Fruit fly (Drosophila melanogaster) whole organism, prepupa: Measurements from ENCODE around the gene CG10089.
A peak's percentile ranks its signal among the peaks of the same experiment; 100 is the strongest.

Experiments
- Blimp-1 ChIP-seq: fragments of 200-800 bp; sonication (Bioruptor generic); optimal IDR thresholded peaks from 3 replicates; lab custom pipeline; 2017; ENCODE audit warnings: missing biosample characterization, missing genetic modification characterization, mild to moderate bottlenecking, moderate library complexity, missing genetic modification reagents
- CG10631 ChIP-seq: fragments of 200-800 bp; sonication (Bioruptor generic); optimal IDR thresholded peaks from 2 replicates; lab custom pipeline; 2016; ENCODE audit warnings: missing biosample characterization, missing genetic modification characterization
- CG10669 ChIP-seq: fragments of 200-800 bp; sonication (Bioruptor generic); optimal IDR thresholded peaks from 3 replicates; lab custom pipeline; 2018; ENCODE audit warnings: missing biosample characterization, mild to moderate bottlenecking, missing genetic modification characterization, moderate library complexity
- CG11294 ChIP-seq: fragments of 200-800 bp; sonication (Bioruptor generic); IDR thresholded peaks from 2 replicates; pipeline ENCODE4 v1.3.6; 2022; ENCODE audit warnings: missing biosample characterization, missing genetic modification characterization
- CG11902 ChIP-seq: fragments of 200-800 bp; sonication (Bioruptor generic); optimal IDR thresholded peaks from 3 replicates; lab custom pipeline; 2016; ENCODE audit warnings: missing biosample characterization, missing genetic modification characterization
- CG16779 ChIP-seq: fragments of 200-800 bp; sonication (Bioruptor generic); optimal IDR thresholded peaks from 3 replicates; lab custom pipeline; 2017; ENCODE audit warnings: missing biosample characterization, mild to moderate bottlenecking, missing genetic modification characterization
- CG3032 ChIP-seq: fragments of 200-800 bp; optimal IDR thresholded peaks from 2 replicates; lab custom pipeline; 2019; ENCODE audit warnings: missing biosample characterization, mild to moderate bottlenecking, missing genetic modification characterization, moderate library complexity
- CG31627 ChIP-seq: fragments of 200-800 bp; sonication (Bioruptor generic); optimal IDR thresholded peaks from 3 replicates; lab custom pipeline; 2016; ENCODE audit warnings: missing biosample characterization, missing genetic modification characterization
- CG32006 ChIP-seq: fragments of 200-800 bp; sonication (Bioruptor generic); optimal IDR thresholded peaks from 3 replicates; lab custom pipeline; 2017; ENCODE audit warnings: missing biosample characterization, mild to moderate bottlenecking, missing genetic modification characterization
- CG34406 ChIP-seq: fragments of 200-800 bp; sonication (Bioruptor generic); optimal IDR thresholded peaks from 3 replicates; lab custom pipeline; 2016; ENCODE audit warnings: missing biosample characterization, missing genetic modification characterization
- CG4318 ChIP-seq: fragments of 200-800 bp; sonication (Bioruptor generic); optimal IDR thresholded peaks from 3 replicates; lab custom pipeline; 2017; ENCODE audit warnings: missing biosample characterization, mild to moderate bottlenecking, missing genetic modification characterization
- CG6163 ChIP-seq: fragments of 200-800 bp; sonication (Bioruptor generic); IDR thresholded peaks from 3 replicates; pipeline ENCODE4 v1.3.6; 2022; ENCODE audit warnings: missing biosample characterization, missing genetic modification characterization
- CG6276 ChIP-seq: fragments of 200-800 bp; sonication (Bioruptor generic); optimal IDR thresholded peaks from 2 replicates; lab custom pipeline; 2017; ENCODE audit warnings: missing biosample characterization, mild to moderate bottlenecking, missing genetic modification characterization
- CG6792 ChIP-seq: fragments of 200-800 bp; sonication (Bioruptor generic); optimal IDR thresholded peaks from 3 replicates; lab custom pipeline; 2016; ENCODE audit warnings: missing biosample characterization, missing genetic modification characterization
- CG6808 ChIP-seq: fragments of 200-800 bp; sonication (Bioruptor generic); optimal IDR thresholded peaks from 3 replicates; lab custom pipeline; 2017; ENCODE audit warnings: missing biosample characterization, missing genetic modification characterization, mild to moderate bottlenecking, moderate library complexity, missing genetic modification reagents
- CG6854 ChIP-seq: fragments of 200-800 bp; sonication (Bioruptor generic); optimal IDR thresholded peaks from 2 replicates; lab custom pipeline; 2017; ENCODE audit warnings: missing biosample characterization, mild to moderate bottlenecking, missing genetic modification characterization
- CG8119 ChIP-seq: fragments of 200-800 bp; sonication (Bioruptor generic); IDR thresholded peaks from 3 replicates; pipeline ENCODE4 v1.3.6; 2022; ENCODE audit warnings: missing biosample characterization, missing genetic modification characterization
- CG8319 ChIP-seq: fragments of 200-800 bp; sonication (Bioruptor generic); optimal IDR thresholded peaks from 3 replicates; lab custom pipeline; 2016; ENCODE audit warnings: missing biosample characterization, missing genetic modification characterization
- CG8632 ChIP-seq: fragments of 200-800 bp; sonication (Bioruptor generic); optimal IDR thresholded peaks from 3 replicates; lab custom pipeline; 2016; ENCODE audit warnings: missing biosample characterization, missing genetic modification characterization
- CG9139 ChIP-seq: fragments of 200-800 bp; sonication (Bioruptor generic); optimal IDR thresholded peaks from 3 replicates; lab custom pipeline; 2017; ENCODE audit warnings: missing biosample characterization, mild to moderate bottlenecking, missing genetic modification characterization
- Eip78C ChIP-seq: fragments of 200-800 bp; sonication (Bioruptor generic); peaks from one replicate; lab custom pipeline; 2016; ENCODE audit warnings: missing biosample characterization, missing genetic modification characterization
- Eip93F ChIP-seq: fragments of 200-800 bp; sonication (Bioruptor generic); optimal IDR thresholded peaks from 2 replicates; lab custom pipeline; 2016; ENCODE audit warnings: missing biosample characterization, mild to moderate bottlenecking, missing genetic modification characterization
- Ets21C ChIP-seq: fragments of 200-800 bp; sonication (Bioruptor generic); optimal IDR thresholded peaks from 3 replicates; lab custom pipeline; 2016; ENCODE audit warnings: missing biosample characterization, missing genetic modification characterization
- Ets96B ChIP-seq: fragments of 200-800 bp; optimal IDR thresholded peaks from 2 replicates; lab custom pipeline; 2019; ENCODE audit warnings: missing biosample characterization, mild to moderate bottlenecking, missing genetic modification characterization, moderate library complexity
- Gug ChIP-seq: fragments of 200-800 bp; sonication (Bioruptor generic); IDR thresholded peaks from 2 replicates; pipeline ENCODE4 v1.3.6; 2022; ENCODE audit warnings: missing biosample characterization, missing genetic modification characterization
- Hr38 ChIP-seq: sonication (Bioruptor generic); optimal IDR thresholded peaks from 2 replicates; lab custom pipeline; 2016; ENCODE audit warnings: missing biosample characterization, missing genetic modification characterization
- Hr39 ChIP-seq: fragments of 200-800 bp; sonication (Bioruptor generic); optimal IDR thresholded peaks from 2 replicates; lab custom pipeline; 2016; ENCODE audit warnings: missing biosample characterization, missing genetic modification characterization
- Lpt ChIP-seq: fragments of 200-800 bp; sonication (Bioruptor generic); optimal IDR thresholded peaks from 3 replicates; lab custom pipeline; 2016; ENCODE audit warnings: missing biosample characterization, missing genetic modification characterization
- Met ChIP-seq: fragments of 200-800 bp; sonication (Bioruptor generic); optimal IDR thresholded peaks from 3 replicates; lab custom pipeline; 2016; ENCODE audit warnings: missing biosample characterization, missing genetic modification characterization
- OdsH ChIP-seq: fragments of 200-800 bp; sonication (Bioruptor generic); optimal IDR thresholded peaks from 3 replicates; lab custom pipeline; 2016; ENCODE audit warnings: missing biosample characterization, missing genetic modification characterization
- Smox ChIP-seq: fragments of 200-800 bp; sonication (Bioruptor generic); optimal IDR thresholded peaks from 3 replicates; lab custom pipeline; 2016; ENCODE audit warnings: missing biosample characterization, missing genetic modification characterization
- Sox102F ChIP-seq: fragments of 200-800 bp; sonication (Bioruptor generic); optimal IDR thresholded peaks from 2 replicates; lab custom pipeline; 2016; ENCODE audit warnings: missing biosample characterization, mild to moderate bottlenecking, missing genetic modification characterization
- Sox15 ChIP-seq: fragments of 200-800 bp; sonication (Bioruptor generic); optimal IDR thresholded peaks from 3 replicates; lab custom pipeline; 2016; ENCODE audit warnings: missing biosample characterization, missing genetic modification characterization
- achi ChIP-seq: fragments of 200-800 bp; sonication (Bioruptor generic); optimal IDR thresholded peaks from 3 replicates; lab custom pipeline; 2016; ENCODE audit warnings: missing biosample characterization, missing genetic modification characterization
- cyc ChIP-seq: fragments of 200-800 bp; sonication (Bioruptor generic); optimal IDR thresholded peaks from 3 replicates; lab custom pipeline; 2016; ENCODE audit warnings: missing biosample characterization, missing genetic modification characterization
- dac ChIP-seq: fragments of 200-800 bp; sonication (Bioruptor generic); optimal IDR thresholded peaks from 2 replicates; lab custom pipeline; 2017; ENCODE audit warnings: missing biosample characterization, mild to moderate bottlenecking, missing genetic modification characterization
- eg ChIP-seq: fragments of 200-800 bp; sonication (Bioruptor generic); IDR thresholded peaks from 3 replicates; pipeline ENCODE4 v1.3.6; 2022; ENCODE audit warnings: missing biosample characterization, missing genetic modification characterization
- esn ChIP-seq: fragments of 200-800 bp; sonication (Bioruptor generic); optimal IDR thresholded peaks from 2 replicates; lab custom pipeline; 2016; ENCODE audit warnings: missing biosample characterization, mild to moderate bottlenecking, missing genetic modification characterization, moderate library complexity
- fd59A ChIP-seq: fragments of 200-800 bp; sonication (Bioruptor generic); optimal IDR thresholded peaks from 2 replicates; lab custom pipeline; 2017; ENCODE audit warnings: missing biosample characterization, mild to moderate bottlenecking, missing genetic modification characterization, missing genetic modification reagents
- fd85E ChIP-seq: fragments of 200-800 bp; sonication (Bioruptor generic); optimal IDR thresholded peaks from 3 replicates; lab custom pipeline; 2016; ENCODE audit warnings: missing biosample characterization, missing genetic modification characterization
- fkh ChIP-seq: fragments of 200-800 bp; sonication (Bioruptor generic); optimal IDR thresholded peaks from 3 replicates; lab custom pipeline; 2017; ENCODE audit warnings: missing biosample characterization, mild to moderate bottlenecking, missing genetic modification characterization, moderate library complexity
- lz ChIP-seq: fragments of 200-800 bp; sonication (Bioruptor generic); optimal IDR thresholded peaks from 3 replicates; lab custom pipeline; 2016; ENCODE audit warnings: missing biosample characterization, missing genetic modification characterization
- net ChIP-seq: fragments of 200-800 bp; sonication (Bioruptor generic); optimal IDR thresholded peaks from 3 replicates; lab custom pipeline; 2016; ENCODE audit warnings: missing biosample characterization, missing genetic modification characterization
- pdm3 ChIP-seq: fragments of 200-800 bp; sonication (Bioruptor generic); optimal IDR thresholded peaks from 3 replicates; lab custom pipeline; 2016; ENCODE audit warnings: missing biosample characterization, missing genetic modification characterization
- salr ChIP-seq, 2 experiments: fragments of 200-800 bp; sonication (Bioruptor generic); optimal IDR thresholded peaks; 3 replicates each; lab custom pipeline; 2016 to 2018; ENCODE audit warnings: missing biosample characterization in 2 of 2, missing genetic modification characterization in 2 of 2, mild to moderate bottlenecking in 1 of 2
- spab ChIP-seq: fragments of 200-800 bp; sonication (Bioruptor generic); optimal IDR thresholded peaks from 2 replicates; lab custom pipeline; 2017; ENCODE audit warnings: missing biosample characterization, mild to moderate bottlenecking, missing genetic modification characterization, missing genetic modification reagents
- ss ChIP-seq, 2 experiments: fragments of 200-800 bp; sonication (Bioruptor generic); optimal IDR thresholded peaks; 2 replicates in 1 of 2; 3 replicates in 1 of 2; lab custom pipeline; 2017 to 2018; ENCODE audit warnings: mild to moderate bottlenecking in 2 of 2, missing biosample characterization in 2 of 2, missing genetic modification characterization in 2 of 2, moderate library complexity in 1 of 2
- svp ChIP-seq: fragments of 200-800 bp; sonication (Bioruptor generic); peaks from one replicate; lab custom pipeline; 2016; ENCODE audit warnings: missing biosample characterization, missing genetic modification characterization
- topi ChIP-seq: fragments of 200-800 bp; sonication (Bioruptor generic); optimal IDR thresholded peaks from 3 replicates; lab custom pipeline; 2016; ENCODE audit warnings: missing biosample characterization, missing genetic modification characterization

CG10089 gene

dm6 chr3L:13451562-13451961 lies 23.0 kb downstream of the CG10089 start (continued):
- no peak for TF ChIP-seq CG3032 (tag; lab: Kevin White, UChicago)
- peak; percentile 18 for TF ChIP-seq fkh
- TF ChIP-seq fd85E (GFP tag; lab: Kevin White, UChicago), result no peak
- no peak for TF ChIP-seq CG9139 (GFP tag; lab: Kevin White, UChicago)
- TF ChIP-seq CG6276 (GFP tag; lab: Kevin White, UChicago), result peak; percentile 60

dm6 chr3L:13450177-13450793 lies 24.3 kb downstream of the CG10089 start, which contains the start of the genes JMJD7 and CG10738:
Gene JMJD7, minus strand, starts transcription at chr3L:13450283.
Gene CG10738, plus strand, starts transcription at chr3L:13450770.
- peak; percentile 81 for TF ChIP-seq Blimp-1 (GFP tag; lab: Kevin White, UChicago)
- TF ChIP-seq pdm3, result peak; percentile 49
- TF ChIP-seq OdsH (GFP tag; lab: Kevin White, UChicago), result peak; percentile 51
- TF ChIP-seq cyc, result peak; percentile 69
- TF ChIP-seq CG8119 (GFP tag; lab: Robert Waterston, UW), result peak; percentile 38; the same call in 2 of the 3 replicates
- no peak for TF ChIP-seq ss (GFP tag; optimal IDR thresholded peaks at IDR 0.05; lab: Kevin White, UChicago)
- peak; percentile 18 for TF ChIP-seq lz (GFP tag; lab: Kevin White, UChicago)
- no peak for TF ChIP-seq Smox (GFP tag; lab: Kevin White, UChicago)
- peak; percentile 81 for TF ChIP-seq svp (GFP tag; lab: Kevin White, UChicago)
- TF ChIP-seq fkh, result no peak
- peak; percentile 41 for TF ChIP-seq Lpt (GFP tag; lab: Kevin White, UChicago)
- TF ChIP-seq CG16779 (tag; lab: Kevin White, UChicago), result no peak
- TF ChIP-seq CG11902 (GFP tag; lab: Kevin White, UChicago), result peak; percentile 66
- no peak for TF ChIP-seq Sox15
- peak; percentile 42 for TF ChIP-seq achi
- TF ChIP-seq CG31627 (GFP tag; lab: Kevin White, UChicago), result peak; percentile 23
- TF ChIP-seq dac (GFP tag; lab: Kevin White, UChicago), result no peak
- TF ChIP-seq CG6163 (GFP tag; lab: Robert Waterston, UW), result peak; percentile 85
- TF ChIP-seq CG3032 (tag; lab: Kevin White, UChicago), result peak; percentile 44
- peak; percentile 66 for TF ChIP-seq esn
- TF ChIP-seq CG32006, result peak; percentile 42
- TF ChIP-seq spab, result no peak
- peak; percentile 36 for TF ChIP-seq CG6808 (GFP tag; lab: Kevin White, UChicago)
- TF ChIP-seq fd59A, result no peak
- TF ChIP-seq CG8319, result no peak
- TF ChIP-seq Ets96B, result peak; percentile 40
- TF ChIP-seq net, result peak; percentile 52
- TF ChIP-seq Hr38 (GFP tag; lab: Kevin White, UChicago), result no peak
- peak; percentile 3 for TF ChIP-seq CG4318
- TF ChIP-seq CG6792 (GFP tag; lab: Kevin White, UChicago), result peak; percentile 29
- peak; percentile 65 for TF ChIP-seq topi (GFP tag; lab: Kevin White, UChicago)
- TF ChIP-seq Met (GFP tag; lab: Kevin White, UChicago), result peak; percentile 76
- no peak for TF ChIP-seq CG8632 (GFP tag; lab: Kevin White, UChicago)
- TF ChIP-seq CG34406 (GFP tag; lab: Kevin White, UChicago), result no peak
- no peak for TF ChIP-seq Hr39
- TF ChIP-seq CG10631 (GFP tag; lab: Kevin White, UChicago), result no peak
- TF ChIP-seq Ets21C (GFP tag; lab: Kevin White, UChicago), result no peak
- TF ChIP-seq Gug (GFP tag; lab: Robert Waterston, UW), result no peak
- peak; percentile 60 for TF ChIP-seq Eip78C (GFP tag; lab: Kevin White, UChicago)
- TF ChIP-seq CG10669 (GFP tag; lab: Kevin White, UChicago), result peak; percentile 78
- TF ChIP-seq CG6276 (GFP tag; lab: Kevin White, UChicago), result peak; percentile 26
- TF ChIP-seq Eip93F (GFP tag; lab: Kevin White, UChicago), result no peak
- peak; percentile 51; the same call in 1 of the 2 replicates for TF ChIP-seq CG11294 (GFP tag; lab: Robert Waterston, UW)
- peak in 1 of 2 experiments; percentile 34 for TF ChIP-seq salr (GFP tag; optimal IDR thresholded peaks at IDR 0.05; lab: Kevin White, UChicago)
- TF ChIP-seq fd85E (GFP tag; lab: Kevin White, UChicago), result peak; percentile 10
- peak; percentile 36 for TF ChIP-seq Sox102F
- TF ChIP-seq eg, result peak; percentile 87
- peak; percentile 48 for TF ChIP-seq CG6854 (GFP tag; lab: Kevin White, UChicago)
